Worm (Caenorhabditis elegans): Measurements from ENCODE around the gene syx-6.

Gene syx-6

DNA sequence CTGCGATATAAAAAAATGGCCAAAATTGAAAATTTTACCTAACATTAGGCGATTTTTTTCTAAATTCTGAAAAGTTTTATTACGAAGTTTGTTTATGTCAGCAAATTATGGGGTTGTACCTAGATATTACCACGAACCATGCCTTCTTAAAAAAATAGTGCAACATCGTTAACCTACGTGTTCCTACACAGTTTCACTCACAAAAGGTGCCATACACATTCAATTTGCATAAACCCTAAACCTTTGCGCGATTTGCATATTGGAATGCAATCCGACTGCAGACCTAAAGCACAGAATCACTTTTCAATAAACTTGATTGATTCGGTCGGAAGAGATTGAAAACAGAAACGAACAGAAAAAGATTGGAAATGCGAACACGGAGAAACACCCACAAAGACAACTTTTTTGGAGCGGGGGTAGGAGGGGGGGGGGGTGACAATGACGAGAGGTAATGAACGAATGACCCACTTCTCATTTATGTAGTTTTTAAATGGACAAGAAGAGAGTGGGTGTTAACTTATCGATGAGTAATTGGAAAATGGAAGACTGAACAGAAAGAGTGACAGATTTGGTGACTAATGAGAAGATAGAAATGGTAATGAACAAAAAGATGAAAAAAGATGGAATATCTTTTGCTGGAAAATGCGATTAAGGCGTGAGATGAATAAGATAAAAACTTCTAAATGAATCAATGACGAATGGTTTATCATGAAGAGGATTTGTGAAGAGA, 8.1 kb upstream of the syx-6 start:
- TF ChIP-seq flt-1 (GFP tag; IDR thresholded peaks at IDR 0.05) (no peak), cog-1 (tag; optimal IDR thresholded peaks at IDR 0.05) (no peak), klf-2 (GFP tag; conservative IDR thresholded peaks at IDR 0.05) (no peak), ref-1 (GFP tag; conservative IDR thresholded peaks at IDR 0.05) (no peak), tab-1 (GFP tag; IDR thresholded peaks at IDR 0.05) (no peak), ztf-29 (GFP tag; IDR thresholded peaks at IDR 0.05) (no peak), T22C8.4 (GFP tag; IDR thresholded peaks at IDR 0.05) (no peak), med-1 (GFP tag; optimal IDR thresholded peaks at IDR 0.05; ENCODE audit: insufficient read depth) (no peak), ztf-23 (GFP tag; IDR thresholded peaks at IDR 0.05) (no peak)

ce11 chrX:3159542-3159941, 4.8 kb upstream of the syx-6 start, which contains the start of gene gcc-1:
Gene gcc-1 (plus strand): TSS chrX:3159940.
- no peak for TF ChIP-seq tab-1 (GFP tag; IDR thresholded peaks at IDR 0.05)
- TF ChIP-seq cog-1 (tag; optimal IDR thresholded peaks at IDR 0.05) = peak; percentile 24
- no peak for TF ChIP-seq ztf-23 (GFP tag; IDR thresholded peaks at IDR 0.05)
- TF ChIP-seq ref-1 (GFP tag; conservative IDR thresholded peaks at IDR 0.05) = no peak
- no peak for TF ChIP-seq ztf-29 (GFP tag; IDR thresholded peaks at IDR 0.05)
- no peak for TF ChIP-seq klf-2 (GFP tag; conservative IDR thresholded peaks at IDR 0.05)
- TF ChIP-seq T22C8.4 (GFP tag; IDR thresholded peaks at IDR 0.05) = 0 out of 2 replicates have a peak, but pooled peaks have one; percentile 27

- no peak for TF ChIP-seq ztf-29 (GFP tag; IDR thresholded peaks at IDR 0.05)
- no peak for TF ChIP-seq tab-1 (GFP tag; IDR thresholded peaks at IDR 0.05)
- no peak for TF ChIP-seq ref-1 (GFP tag; conservative IDR thresholded peaks at IDR 0.05)
- TF ChIP-seq T22C8.4 (GFP tag; IDR thresholded peaks at IDR 0.05) = no peak
- TF ChIP-seq cog-1 (tag; optimal IDR thresholded peaks at IDR 0.05) = no peak
- no peak for TF ChIP-seq med-1 (GFP tag; optimal IDR thresholded peaks at IDR 0.05; ENCODE audit: insufficient read depth)
- TF ChIP-seq flt-1 (GFP tag; IDR thresholded peaks at IDR 0.05) = no peak
- no peak for TF ChIP-seq ztf-23 (GFP tag; IDR thresholded peaks at IDR 0.05)
- no peak for TF ChIP-seq klf-2 (GFP tag; conservative IDR thresholded peaks at IDR 0.05)
These were observed 1.2 kb downstream of the syx-6 start, which contains the start of gene pfut-1 for ce11 chrX:3165569-3165968. Gene pfut-1 (plus strand): TSS chrX:3165826.

DNA sequence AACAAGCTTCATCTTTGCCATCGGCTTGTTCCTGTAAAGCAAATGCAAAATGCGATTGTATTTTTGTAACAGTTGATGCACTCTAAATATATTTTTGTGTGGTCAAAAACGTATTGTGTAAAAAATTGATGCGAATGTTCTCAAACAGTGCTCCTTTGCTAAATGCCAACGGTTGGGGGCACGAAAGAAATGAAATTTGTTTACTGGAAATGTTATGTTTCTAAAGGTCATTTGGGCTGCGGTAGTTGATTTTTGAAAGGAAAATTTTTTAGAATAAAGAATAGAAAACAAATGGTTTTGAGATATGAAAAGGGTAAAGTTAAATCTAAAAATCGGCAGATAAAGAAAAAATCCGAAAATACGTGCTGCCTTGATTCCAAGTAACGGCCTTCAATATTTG, 6.1 kb downstream of the syx-6 start, which contains the start of gene C15C7.6:
Gene C15C7.6, minus strand, starts transcription at position 101 of the 400 bp plus-strand sequence.
- no peak for TF ChIP-seq ztf-23 (GFP tag; IDR thresholded peaks at IDR 0.05)
- no peak for TF ChIP-seq klf-2 (GFP tag; conservative IDR thresholded peaks at IDR 0.05)
- TF ChIP-seq ztf-29 (GFP tag; IDR thresholded peaks at IDR 0.05) = no peak
- no peak for TF ChIP-seq T22C8.4 (GFP tag; IDR thresholded peaks at IDR 0.05)
- TF ChIP-seq ref-1 (GFP tag; conservative IDR thresholded peaks at IDR 0.05) = no peak
- no peak for TF ChIP-seq flt-1 (GFP tag; IDR thresholded peaks at IDR 0.05)
- TF ChIP-seq med-1 (GFP tag; optimal IDR thresholded peaks at IDR 0.05; ENCODE audit: insufficient read depth) = no peak
- no peak for TF ChIP-seq cog-1 (tag; optimal IDR thresholded peaks at IDR 0.05)
- TF ChIP-seq tab-1 (GFP tag; IDR thresholded peaks at IDR 0.05) = no peak

DNA sequence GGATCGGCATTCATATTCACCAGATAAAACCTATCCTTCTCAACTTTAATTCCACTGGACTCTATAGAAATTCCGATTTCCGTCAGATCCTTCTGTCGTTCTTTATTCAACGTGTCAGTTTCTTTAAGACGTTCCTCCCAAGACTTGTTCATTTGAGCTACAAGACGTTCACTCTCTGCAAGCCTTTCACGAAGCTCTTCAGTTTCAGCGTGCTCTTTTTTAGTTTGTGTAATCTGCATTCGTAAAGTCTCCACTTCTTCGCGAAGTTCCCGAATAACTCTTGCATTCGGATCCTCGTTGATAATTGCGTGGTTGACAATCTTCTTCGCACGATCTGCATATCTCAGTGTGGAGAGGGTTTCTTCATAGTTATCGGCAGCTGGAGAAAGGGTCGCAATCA, 12.4 kb downstream of the syx-6 start:
- TF ChIP-seq T22C8.4 (GFP tag; IDR thresholded peaks at IDR 0.05) = no peak
- no peak for TF ChIP-seq cog-1 (tag; optimal IDR thresholded peaks at IDR 0.05)
- no peak for TF ChIP-seq ztf-29 (GFP tag; IDR thresholded peaks at IDR 0.05)

DNA sequence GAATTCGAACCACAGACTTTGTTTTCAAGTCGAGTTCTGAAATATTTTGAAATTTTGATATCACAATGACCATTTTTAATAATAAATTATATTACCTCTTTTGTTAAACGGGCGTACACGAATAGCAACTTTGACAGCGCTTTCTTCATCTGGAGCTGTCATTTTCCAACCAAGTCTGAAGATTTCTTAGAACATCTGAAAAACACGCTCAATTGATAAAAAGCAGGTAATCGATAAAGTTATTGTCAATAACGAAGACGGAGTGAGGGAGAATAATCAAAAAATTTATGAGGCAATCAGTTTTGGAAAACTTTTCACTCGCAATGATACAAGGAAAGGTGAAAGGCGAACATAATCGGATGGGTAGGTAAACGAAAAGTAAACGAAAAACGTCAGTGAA, 14.2 kb downstream of the syx-6 start, which contains the start of gene klp-4:
Gene klp-4, minus strand, starts transcription at position 201 of the 400 bp plus-strand sequence.
- no peak for TF ChIP-seq ztf-23 (GFP tag; IDR thresholded peaks at IDR 0.05)
- TF ChIP-seq flt-1 (GFP tag; IDR thresholded peaks at IDR 0.05) = no peak
- no peak for TF ChIP-seq ref-1 (GFP tag; conservative IDR thresholded peaks at IDR 0.05)
- TF ChIP-seq klf-2 (GFP tag; conservative IDR thresholded peaks at IDR 0.05) = no peak
- no peak for TF ChIP-seq med-1 (GFP tag; optimal IDR thresholded peaks at IDR 0.05; ENCODE audit: insufficient read depth)
- no peak for TF ChIP-seq tab-1 (GFP tag; IDR thresholded peaks at IDR 0.05)
- TF ChIP-seq T22C8.4 (GFP tag; IDR thresholded peaks at IDR 0.05) = no peak
- TF ChIP-seq ztf-29 (GFP tag; IDR thresholded peaks at IDR 0.05) = no peak
- TF ChIP-seq cog-1 (tag; optimal IDR thresholded peaks at IDR 0.05) = no peak

DNA sequence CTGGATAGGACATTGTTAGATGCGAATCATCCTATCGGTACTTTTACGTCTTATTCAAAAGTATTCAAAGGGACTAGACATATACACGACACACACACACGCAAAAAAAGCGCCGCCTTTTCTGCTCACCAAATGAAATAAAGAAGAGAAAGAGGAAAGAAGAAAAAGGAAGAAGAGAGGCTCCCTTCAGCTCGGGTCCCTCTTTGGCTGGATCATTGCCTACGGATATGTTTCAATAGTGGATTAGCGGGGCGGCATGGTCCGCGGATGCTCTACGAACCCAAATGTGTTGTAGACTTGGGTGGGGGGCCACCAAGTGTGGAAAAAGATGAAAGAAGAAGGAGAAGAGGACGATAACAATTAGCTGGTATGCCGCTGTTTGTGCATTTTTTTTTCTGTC, 17.1 kb downstream of the syx-6 start:
- TF ChIP-seq tab-1 (GFP tag; IDR thresholded peaks at IDR 0.05) (no peak), klf-2 (GFP tag; conservative IDR thresholded peaks at IDR 0.05) (no peak), ztf-29 (GFP tag; IDR thresholded peaks at IDR 0.05) (no peak), ref-1 (GFP tag; conservative IDR thresholded peaks at IDR 0.05) (no peak), flt-1 (GFP tag; IDR thresholded peaks at IDR 0.05) (no peak), cog-1 (tag; optimal IDR thresholded peaks at IDR 0.05) (no peak), T22C8.4 (GFP tag; IDR thresholded peaks at IDR 0.05) (no peak), med-1 (GFP tag; optimal IDR thresholded peaks at IDR 0.05; ENCODE audit: insufficient read depth) (no peak), ztf-23 (GFP tag; IDR thresholded peaks at IDR 0.05) (no peak)

- no peak for TF ChIP-seq ztf-23 (GFP tag; IDR thresholded peaks at IDR 0.05)
- TF ChIP-seq med-1 (GFP tag; optimal IDR thresholded peaks at IDR 0.05; ENCODE audit: insufficient read depth) = no peak
- TF ChIP-seq ztf-29 (GFP tag; IDR thresholded peaks at IDR 0.05) = no peak
- TF ChIP-seq T22C8.4 (GFP tag; IDR thresholded peaks at IDR 0.05) = no peak
- no peak for TF ChIP-seq klf-2 (GFP tag; conservative IDR thresholded peaks at IDR 0.05)
- TF ChIP-seq tab-1 (GFP tag; IDR thresholded peaks at IDR 0.05) = no peak
- no peak for TF ChIP-seq flt-1 (GFP tag; IDR thresholded peaks at IDR 0.05)
- TF ChIP-seq cog-1 (tag; optimal IDR thresholded peaks at IDR 0.05) = no peak
- TF ChIP-seq ref-1 (GFP tag; conservative IDR thresholded peaks at IDR 0.05) = no peak
These were observed 17.5 kb downstream of the syx-6 start for ce11 chrX:3181870-3182269.

- no peak for TF ChIP-seq flt-1 (GFP tag; IDR thresholded peaks at IDR 0.05)
- no peak for TF ChIP-seq med-1 (GFP tag; optimal IDR thresholded peaks at IDR 0.05; ENCODE audit: insufficient read depth)
- no peak for TF ChIP-seq cog-1 (tag; optimal IDR thresholded peaks at IDR 0.05)
- TF ChIP-seq tab-1 (GFP tag; IDR thresholded peaks at IDR 0.05) = no peak
- no peak for TF ChIP-seq ref-1 (GFP tag; conservative IDR thresholded peaks at IDR 0.05)
- TF ChIP-seq klf-2 (GFP tag; conservative IDR thresholded peaks at IDR 0.05) = no peak
These were observed 20.3 kb downstream of the syx-6 start for ce11 chrX:3184649-3185048.
